Fruit fly (Drosophila melanogaster): ENCODE results near the gene Arts.

Arts gene

DNA sequence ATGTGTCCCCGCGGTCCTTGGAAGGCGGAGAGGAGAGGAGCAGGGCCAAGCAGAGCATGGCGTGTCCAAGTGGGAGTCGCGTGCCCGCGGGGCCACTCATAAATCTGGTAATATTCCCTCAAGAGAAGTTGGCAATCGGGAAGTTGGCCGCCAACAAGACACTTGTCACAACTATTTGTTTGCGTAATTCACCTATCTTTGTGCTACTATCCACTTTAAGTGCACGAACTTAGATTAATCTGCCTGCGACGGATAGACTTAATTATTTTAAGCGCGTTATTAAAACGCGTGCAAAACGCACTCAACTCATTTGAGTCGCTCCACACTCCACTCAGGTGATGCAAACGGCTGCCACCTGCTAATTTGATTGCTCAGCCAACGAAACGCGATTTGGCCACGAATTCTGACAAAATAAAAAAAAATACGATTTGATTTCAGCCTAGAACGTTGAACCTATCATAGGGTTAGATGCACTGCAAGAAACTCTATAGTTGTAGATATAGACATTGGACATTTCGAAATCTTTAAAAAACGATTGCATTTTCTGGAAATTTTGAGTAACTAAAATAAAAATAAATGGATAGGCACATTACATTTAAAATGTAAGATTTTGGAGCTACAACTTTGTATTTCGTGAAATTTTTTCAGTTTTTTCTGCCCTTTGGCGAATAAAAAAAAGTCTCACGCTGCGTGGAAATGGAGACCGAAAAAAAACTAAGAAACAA lies 31.5 kb upstream of the Arts start (continued):
- TF ChIP-seq tap (tag; optimal IDR thresholded peaks at IDR 0.05) (no peak), lola (GFP tag; optimal IDR thresholded peaks at IDR 0.05) (peak in 1 of 3 experiments; percentile 14), CG18011 (GFP tag; optimal IDR thresholded peaks at IDR 0.05) (no peak), eyg (GFP tag; optimal IDR thresholded peaks at IDR 0.05) (no peak), CG12942 (GFP tag; optimal IDR thresholded peaks at IDR 0.05) (peak; percentile 31), zen2 (GFP tag; IDR thresholded peaks at IDR 0.05; ENCODE audit: partially characterized antibody) (no peak), C15 (GFP tag; IDR thresholded peaks at IDR 0.05) (no peak), Meics (GFP tag; optimal IDR thresholded peaks at IDR 0.05) (peak; percentile 72), fd102C (GFP tag; optimal IDR thresholded peaks at IDR 0.05) (no peak), eve (GFP tag; optimal IDR thresholded peaks at IDR 0.05) (peak in 1 of 2 experiments; percentile 45), Adf1 (GFP tag; IDR thresholded peaks at IDR 0.05) (peak; percentile 33; the same call in 1 of the 2 replicates), zen (tag; optimal IDR thresholded peaks at IDR 0.05) (no peak), ham (GFP tag; IDR thresholded peaks at IDR 0.05) (no peak), Mes4 (GFP tag; optimal IDR thresholded peaks at IDR 0.05) (no peak), ac (GFP tag; optimal IDR thresholded peaks at IDR 0.05) (no peak), Fer3 (tag; optimal IDR thresholded peaks at IDR 0.05) (peak; percentile 67), pzg (GFP tag; optimal IDR thresholded peaks at IDR 0.05) (no peak), H15 (GFP tag; IDR thresholded peaks at IDR 0.05) (no peak), disco-r (GFP tag; optimal IDR thresholded peaks at IDR 0.05) (no peak), CG17568 (GFP tag; optimal IDR thresholded peaks at IDR 0.05) (peak; percentile 46), CG3838 (GFP tag; optimal IDR thresholded peaks at IDR 0.05) (no peak), CG7786 (GFP tag; optimal IDR thresholded peaks at IDR 0.05) (peak; percentile 44), slbo (GFP tag; IDR thresholded peaks at IDR 0.05) (peak; percentile 75), phol (tag; optimal IDR thresholded peaks at IDR 0.05) (peak; percentile 47), stwl (tag; optimal IDR thresholded peaks at IDR 0.05) (no peak), CG6654 (GFP tag; optimal IDR thresholded peaks at IDR 0.05) (no peak), mam (GFP tag; optimal IDR thresholded peaks at IDR 0.05) (peak; percentile 50), Dad (GFP tag; optimal IDR thresholded peaks at IDR 0.05) (no peak), CG3726 (GFP tag; IDR thresholded peaks at IDR 0.05) (no peak), cg (GFP tag; optimal IDR thresholded peaks at IDR 0.05) (no peak), chm (GFP tag; IDR thresholded peaks at IDR 0.05) (no peak), Jarid2 (GFP tag; optimal IDR thresholded peaks at IDR 0.05) (no peak), CG10267 (tag; optimal IDR thresholded peaks at IDR 0.05) (peak; percentile 34), CG14965 (GFP tag; optimal IDR thresholded peaks at IDR 0.05; ENCODE audit: borderline replicate concordance) (no peak), Oli (tag; optimal IDR thresholded peaks at IDR 0.05) (peak; percentile 47), CG15514 (GFP tag; optimal IDR thresholded peaks at IDR 0.05) (peak; percentile 20), CG2129 (GFP tag; IDR thresholded peaks at IDR 0.05; ENCODE audit: partially characterized antibody) (no peak), pho (GFP tag; optimal IDR thresholded peaks at IDR 0.05) (peak; percentile 44), CG7963 (GFP tag; IDR thresholded peaks at IDR 0.05; ENCODE audit: partially characterized antibody) (no peak), pita (GFP tag; optimal IDR thresholded peaks at IDR 0.05) (no peak), HmgD (GFP tag; optimal IDR thresholded peaks at IDR 0.05) (no peak), CG14441 (GFP tag; IDR thresholded peaks at IDR 0.05) (peak; percentile 62), YL-1 (GFP tag; optimal IDR thresholded peaks at IDR 0.05) (no peak), CG7357 (GFP tag; IDR thresholded peaks at IDR 0.05) (peak; percentile 52; the same call in 2 of the 3 replicates), so (GFP tag; IDR thresholded peaks at IDR 0.05) (peak; percentile 61; the same call in 1 of the 3 replicates), CG11093 (GFP tag; IDR thresholded peaks at IDR 0.05) (no peak), twi (tag; optimal IDR thresholded peaks at IDR 0.05) (no peak), Ets65A (GFP tag) (peak; percentile 22), Gsc (GFP tag; IDR thresholded peaks at IDR 0.05) (no peak)

All from whole organism, embryonic.